Fruit fly (Drosophila melanogaster): ENCODE measurements around the gene CG4080.

CG4080 gene

DNA sequence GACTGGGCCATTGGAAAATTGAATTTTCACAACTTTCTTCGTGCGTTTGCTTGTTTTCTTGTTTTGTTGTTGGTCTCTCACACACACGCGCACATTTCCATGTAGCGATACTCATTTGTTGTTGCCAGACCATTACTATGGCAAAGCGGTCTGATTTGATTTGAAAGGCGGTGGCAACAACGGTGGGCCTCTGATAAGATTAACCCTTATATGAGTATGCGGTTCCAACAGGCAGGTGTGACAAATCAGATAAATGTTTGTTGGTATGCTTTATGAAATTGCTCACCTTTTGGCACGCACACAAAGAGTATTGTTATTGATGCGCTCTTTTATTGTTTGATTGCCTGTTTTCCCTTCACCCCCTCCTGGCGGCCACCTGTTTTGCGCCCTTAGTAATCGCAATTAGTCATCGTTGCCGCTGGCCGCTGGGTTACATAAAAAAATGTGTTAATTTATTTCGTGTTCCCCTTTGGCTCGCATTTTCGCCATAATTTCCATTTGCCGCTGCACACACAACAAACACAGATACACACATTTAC lies 48.3 kb upstream of the CG4080 start (continued):
- no peak for TF ChIP-seq onecut (GFP tag; IDR thresholded peaks at IDR 0.05)
- TF ChIP-seq Elba2 (GFP tag; optimal IDR thresholded peaks at IDR 0.05): peak; percentile 99
- 0 out of 2 replicates have a peak, but pooled peaks have one; percentile 12 for TF ChIP-seq Scr (GFP tag; IDR thresholded peaks at IDR 0.05; ENCODE audit: partially characterized antibody)
- TF ChIP-seq CG32767 (GFP tag; IDR thresholded peaks at IDR 0.05): 0 out of 2 replicates have a peak, but pooled peaks have one; percentile 7
- TF ChIP-seq nmo (GFP tag; optimal IDR thresholded peaks at IDR 0.05): no peak
- TF ChIP-seq Med (GFP tag): peak; percentile 82
- peak; percentile 43 for TF ChIP-seq CG10543 (GFP tag; optimal IDR thresholded peaks at IDR 0.05)
- TF ChIP-seq nerfin-1 (tag; optimal IDR thresholded peaks at IDR 0.05): no peak
- no peak for TF ChIP-seq CG12769 (tag; optimal IDR thresholded peaks at IDR 0.05)
- TF ChIP-seq exex (tag; optimal IDR thresholded peaks at IDR 0.05): peak; percentile 90
- no peak for TF ChIP-seq CG4820 (GFP tag; optimal IDR thresholded peaks at IDR 0.05)
- no peak for TF ChIP-seq CG15514 (GFP tag; optimal IDR thresholded peaks at IDR 0.05)
- TF ChIP-seq Dip2 (GFP tag; IDR thresholded peaks at IDR 0.05): no peak
- TF ChIP-seq kah (GFP tag; optimal IDR thresholded peaks at IDR 0.05): peak; percentile 38
- TF ChIP-seq Atf6 (GFP tag; IDR thresholded peaks at IDR 0.05): no peak
- peak; percentile 46 for TF ChIP-seq scrt (GFP tag; optimal IDR thresholded peaks at IDR 0.05)
- TF ChIP-seq MBD-R2 (GFP tag; IDR thresholded peaks at IDR 0.05): peak; percentile 7; the same call in 1 of the 2 replicates
- peak; percentile 2 for TF ChIP-seq corto (GFP tag; optimal IDR thresholded peaks at IDR 0.05)
- TF ChIP-seq az2 (GFP tag; optimal IDR thresholded peaks at IDR 0.05): no peak
- peak; percentile 84 for TF ChIP-seq CG10959 (GFP tag; IDR thresholded peaks at IDR 0.05)
- peak; percentile 97 for TF ChIP-seq CG10431 (GFP tag; optimal IDR thresholded peaks at IDR 0.05)

dm6 chr3L:9446731-9447238 lies 47.8 kb upstream of the CG4080 start, which contains the start of gene CG3529:
CG3529 (plus strand) TSS chr3L:9446864.
- TF ChIP-seq CG8089 (GFP tag; optimal IDR thresholded peaks at IDR 0.05) (no peak), CG31388 (GFP tag; optimal IDR thresholded peaks at IDR 0.05) (no peak), twi (tag; optimal IDR thresholded peaks at IDR 0.05) (no peak), Myb (GFP tag; optimal IDR thresholded peaks at IDR 0.05) (peak; percentile 47), CG3281 (GFP tag; optimal IDR thresholded peaks at IDR 0.05) (peak; percentile 25), Drgx (GFP tag; IDR thresholded peaks at IDR 0.05) (no peak), schlank (tag; optimal IDR thresholded peaks at IDR 0.05) (no peak), CG10565 (GFP tag; optimal IDR thresholded peaks at IDR 0.05) (no peak), CG33213 (GFP tag; optimal IDR thresholded peaks at IDR 0.05) (peak; percentile 42), lbe (GFP tag; optimal IDR thresholded peaks at IDR 0.05) (peak; percentile 29), Camta (GFP tag; optimal IDR thresholded peaks at IDR 0.05) (peak; percentile 25), Lim3 (GFP tag; IDR thresholded peaks at IDR 0.05) (no peak), Side (GFP tag; optimal IDR thresholded peaks at IDR 0.05) (no peak), pzg (GFP tag; optimal IDR thresholded peaks at IDR 0.05) (peak; percentile 69), CG32772 (GFP tag; IDR thresholded peaks at IDR 0.05) (0 out of 2 replicates have a peak, but pooled peaks have one; percentile 37), CG2889 (GFP tag; IDR thresholded peaks at IDR 0.05) (no peak), Tbp (GFP tag; optimal IDR thresholded peaks at IDR 0.05) (no peak), gt (GFP tag; IDR thresholded peaks at IDR 0.05) (no peak), CG10959 (GFP tag; IDR thresholded peaks at IDR 0.05) (no peak), H15 (GFP tag; IDR thresholded peaks at IDR 0.05) (no peak), CG4707 (GFP tag; optimal IDR thresholded peaks at IDR 0.05) (peak; percentile 15), Fer1 (GFP tag; optimal IDR thresholded peaks at IDR 0.05) (peak; percentile 62), Abd-B (GFP tag; optimal IDR thresholded peaks at IDR 0.05) (no peak), Chrac-16 (GFP tag; optimal IDR thresholded peaks at IDR 0.05) (peak; percentile 3), Xbp1 (GFP tag; optimal IDR thresholded peaks at IDR 0.05) (peak; percentile 8), dimm (GFP tag; IDR thresholded peaks at IDR 0.05) (no peak), chinmo (GFP tag; IDR thresholded peaks at IDR 0.05; ENCODE audit: partially characterized antibody) (peak; percentile 68; the same call in 2 of the 4 replicates), kni (GFP tag; optimal IDR thresholded peaks at IDR 0.05) (peak; percentile 62), az2 (GFP tag; optimal IDR thresholded peaks at IDR 0.05) (peak; percentile 10), CG2116 (GFP tag; optimal IDR thresholded peaks at IDR 0.05) (peak; percentile 53)

Data from whole organism, embryonic.